Worm (Caenorhabditis elegans) whole organism, L4 larva: ENCODE results near the gene ZK666.11.

Experiments used
- F49E8.2 ChIP-seq: sonication (generic microtip); optimal IDR thresholded peaks from 2 replicates; lab custom pipeline; 2016; ENCODE audit warnings: missing compliant biosample characterization, mild to moderate bottlenecking, missing genetic modification characterization, borderline replicate concordance
- R02D3.7 ChIP-seq: fragments of 150-350 bp; sonication (generic microtip); optimal IDR thresholded peaks from 3 replicates; lab custom pipeline; 2014; ENCODE audit warnings: missing biosample characterization, missing genetic modification characterization
- Y75B8A.6 ChIP-seq: fragments of 200-800 bp; sonication (Bioruptor generic); IDR thresholded peaks from 2 replicates; pipeline ENCODE4 v1.3.6; 2022; ENCODE audit warnings: missing genetic modification reagents, missing genetic modification characterization, missing compliant biosample characterization
- aha-1 ChIP-seq: fragments of 150-350 bp; peaks from one replicate; lab custom pipeline; 2014; ENCODE audit warnings: missing biosample characterization, missing genetic modification characterization
- ceh-28 ChIP-seq: fragments of 150-350 bp; optimal IDR thresholded peaks from 2 replicates; lab custom pipeline; 2014; ENCODE audit warnings: missing biosample characterization, missing genetic modification reagents, missing genetic modification characterization
- ceh-82 ChIP-seq: sonication (generic microtip); optimal IDR thresholded peaks from 2 replicates; lab custom pipeline; 2017; ENCODE audit warnings: missing biosample characterization, missing genetic modification characterization
- daf-12 ChIP-seq: fragments of 150-350 bp; optimal IDR thresholded peaks from 2 replicates; lab custom pipeline; 2014; ENCODE audit warnings: missing biosample characterization, missing genetic modification reagents, missing genetic modification characterization
- daf-16 ChIP-seq, 3 experiments: sonication (generic microtip); optimal IDR thresholded peaks; 2 replicates each; lab custom pipeline; 2016 to 2017; ENCODE audit warnings: missing genetic modification characterization in 3 of 3, missing genetic modification reagents in 3 of 3, mild to moderate bottlenecking in 2 of 3, missing compliant biosample characterization in 2 of 3, missing biosample characterization in 1 of 3, moderate library complexity in 1 of 3
- dpl-1 ChIP-seq: fragments of 150-350 bp; optimal IDR thresholded peaks from 2 replicates; lab custom pipeline; 2014; ENCODE audit warnings: missing biosample characterization, missing genetic modification reagents, missing genetic modification characterization
- dve-1 ChIP-seq: sonication (generic microtip); optimal IDR thresholded peaks from 2 replicates; lab custom pipeline; 2017; ENCODE audit warnings: antibody characterized with exemption, mild to moderate bottlenecking, missing genetic modification characterization, missing compliant biosample characterization; ENCODE audit not compliant: insufficient read depth
- fos-1 ChIP-seq: fragments of 150-350 bp; optimal IDR thresholded peaks from 2 replicates; lab custom pipeline; 2014; ENCODE audit warnings: missing biosample characterization, missing genetic modification characterization
- hlh-11 ChIP-seq: fragments of 200-800 bp; sonication (Bioruptor generic); optimal IDR thresholded peaks from 2 replicates; lab custom pipeline; 2018; ENCODE audit warnings: mild to moderate bottlenecking, missing genetic modification characterization, missing compliant biosample characterization
- lim-7 ChIP-seq: fragments of 200-800 bp; sonication (Bioruptor generic); IDR thresholded peaks from 2 replicates; pipeline ENCODE4 v1.3.6; 2022; ENCODE audit warnings: missing genetic modification characterization, missing compliant biosample characterization
- lin-29 ChIP-seq: fragments of 200-800 bp; sonication (Bioruptor generic); IDR thresholded peaks from 2 replicates; pipeline ENCODE4 v1.3.6; 2022; ENCODE audit warnings: missing genetic modification reagents, missing genetic modification characterization, missing compliant biosample characterization
- lin-39 ChIP-seq: fragments of 150-350 bp; optimal IDR thresholded peaks from 2 replicates; lab custom pipeline; 2014; ENCODE audit warnings: missing biosample characterization, missing genetic modification reagents, missing genetic modification characterization
- lir-3 ChIP-seq: sonication (generic microtip); optimal IDR thresholded peaks from 2 replicates; lab custom pipeline; 2016; ENCODE audit warnings: mild to moderate bottlenecking, missing genetic modification characterization, missing compliant biosample characterization
- mep-1 ChIP-seq: fragments of 150-350 bp; sonication (generic microtip); optimal IDR thresholded peaks from 3 replicates; lab custom pipeline; 2014; ENCODE audit warnings: missing biosample characterization, missing genetic modification characterization
- mxl-3 ChIP-seq: fragments of 200-800 bp; sonication (Bioruptor generic); optimal IDR thresholded peaks from 2 replicates; lab custom pipeline; 2018; ENCODE audit warnings: mild to moderate bottlenecking, missing genetic modification characterization, missing compliant biosample characterization
- nhr-11 ChIP-seq: fragments of 150-350 bp; optimal IDR thresholded peaks from 2 replicates; lab custom pipeline; 2014; ENCODE audit warnings: missing biosample characterization, missing genetic modification characterization
- nhr-111 ChIP-seq: fragments of 200-800 bp; sonication (Bioruptor generic); optimal IDR thresholded peaks from 2 replicates; lab custom pipeline; 2018; ENCODE audit warnings: mild to moderate bottlenecking, missing genetic modification characterization, missing compliant biosample characterization
- nhr-25 ChIP-seq: sonication (generic microtip); optimal IDR thresholded peaks from 2 replicates; lab custom pipeline; 2017; ENCODE audit warnings: missing genetic modification characterization, mild to moderate bottlenecking, missing compliant biosample characterization, antibody characterized with exemption, moderate library complexity, borderline replicate concordance; ENCODE audit not compliant: insufficient read depth
- nhr-28 ChIP-seq: fragments of 150-350 bp; optimal IDR thresholded peaks from 2 replicates; lab custom pipeline; 2014; ENCODE audit warnings: missing biosample characterization, missing genetic modification characterization
- nhr-6 ChIP-seq: fragments of 150-350 bp; optimal IDR thresholded peaks from 2 replicates; lab custom pipeline; 2014; ENCODE audit warnings: missing biosample characterization, missing genetic modification characterization
- nhr-76 ChIP-seq: fragments of 150-350 bp; optimal IDR thresholded peaks from 2 replicates; lab custom pipeline; 2014; ENCODE audit warnings: missing biosample characterization, missing genetic modification characterization
- pha-4 ChIP-seq, 2 experiments: fragments of 150-350 bp in 1 of 2; fragments of 200-800 bp in 1 of 2; sonication (Bioruptor generic) in 1 of 2; IDR thresholded peaks in 1 of 2; optimal IDR thresholded peaks in 1 of 2; 2 replicates each; pipeline versions ENCODE4 v1.3.6 to Lab custom; 2014 to 2022; ENCODE audit warnings: missing genetic modification characterization in 2 of 2, missing genetic modification reagents in 2 of 2, missing biosample characterization in 1 of 2, missing compliant biosample characterization in 1 of 2
- saeg-2 ChIP-seq: fragments of 200-800 bp; sonication (Bioruptor generic); IDR thresholded peaks from 2 replicates; pipeline ENCODE4 v1.3.6; 2022; ENCODE audit warnings: missing genetic modification reagents, missing genetic modification characterization, missing compliant biosample characterization
- sdz-12 ChIP-seq: fragments of 200-800 bp; sonication (Bioruptor generic); optimal IDR thresholded peaks from 2 replicates; lab custom pipeline; 2018; ENCODE audit warnings: mild to moderate bottlenecking, missing genetic modification characterization, missing compliant biosample characterization
- set-16 ChIP-seq: fragments of 200-800 bp; sonication (Bioruptor generic); IDR thresholded peaks from 2 replicates; pipeline ENCODE4 v1.3.6; 2022; ENCODE audit warnings: missing genetic modification reagents, missing genetic modification characterization, missing compliant biosample characterization
- unc-39 ChIP-seq: sonication (generic microtip); optimal IDR thresholded peaks from 2 replicates; lab custom pipeline; 2017; ENCODE audit warnings: missing biosample characterization, missing genetic modification characterization
- unc-62 ChIP-seq, 3 experiments: fragments of 150-350 bp in 1 of 3; sonication (generic microtip); optimal IDR thresholded peaks in 2 of 3; peaks in 1 of 3; 1 replicate in 1 of 3; 2 replicates in 2 of 3; lab custom pipeline; 2014 to 2017; ENCODE audit warnings: missing biosample characterization in 3 of 3, missing genetic modification characterization in 3 of 3, missing genetic modification reagents in 3 of 3, missing genotype in 1 of 3
- zag-1 ChIP-seq: fragments of 150-350 bp; optimal IDR thresholded peaks from 2 replicates; lab custom pipeline; 2014; ENCODE audit warnings: missing biosample characterization, missing genetic modification characterization
- zfp-2 ChIP-seq: sonication (generic microtip); optimal IDR thresholded peaks from 2 replicates; lab custom pipeline; 2016; ENCODE audit warnings: mild to moderate bottlenecking, missing genetic modification characterization, missing compliant biosample characterization
- zfp-3 ChIP-seq: fragments of 200-800 bp; sonication (Bioruptor generic); conservative IDR thresholded peaks from 2 replicates; pipeline ENCODE4 v1.3.6; 2022; ENCODE audit warnings: missing genetic modification reagents, missing genetic modification characterization, missing compliant biosample characterization
- ztf-11 ChIP-seq: fragments of 150-350 bp; optimal IDR thresholded peaks from 2 replicates; lab custom pipeline; 2014; ENCODE audit warnings: missing biosample characterization, missing genetic modification characterization

ZK666.11 gene

DNA sequence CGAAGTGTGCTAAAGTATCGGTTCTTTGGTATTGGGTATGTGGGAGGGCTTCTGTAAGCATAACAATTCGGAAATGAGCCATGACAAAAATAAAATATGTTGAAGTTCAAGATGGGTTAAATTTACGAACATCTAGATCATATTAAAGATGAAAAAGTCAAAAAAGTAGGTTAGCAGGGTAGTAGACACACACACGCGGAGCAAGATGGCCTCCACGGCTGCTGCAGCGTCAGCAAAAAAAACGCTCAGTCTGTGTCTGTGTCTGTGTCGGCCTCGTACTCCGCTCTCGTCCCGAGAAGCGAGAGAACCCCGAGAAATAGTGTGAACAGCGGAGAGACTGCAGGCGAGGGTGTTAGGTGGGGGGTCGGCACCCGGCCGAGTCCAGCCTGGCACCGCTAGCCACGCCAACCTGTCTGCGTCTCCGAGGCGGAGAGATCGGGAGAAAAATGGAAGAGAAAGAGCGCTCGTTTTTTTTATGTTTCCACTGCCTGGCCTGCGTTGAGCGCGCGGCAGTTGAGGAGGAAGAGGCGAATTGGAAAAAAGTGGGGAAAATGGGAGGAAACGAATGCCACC is 20.3 kb downstream of the ZK666.11 start, which contains the start of gene myrf-1 (continued):
- peak; percentile 10 for TF ChIP-seq zfp-2
- peak; percentile 96 for TF ChIP-seq mxl-3 (GFP tag; lab: Kevin White, UChicago)
- TF ChIP-seq R02D3.7 (tag; lab: Kevin White, UChicago) = no peak
- TF ChIP-seq ceh-82 = no peak
- TF ChIP-seq lim-7 = 0 out of 2 replicates have a peak, but pooled peaks have one; percentile 46

DNA sequence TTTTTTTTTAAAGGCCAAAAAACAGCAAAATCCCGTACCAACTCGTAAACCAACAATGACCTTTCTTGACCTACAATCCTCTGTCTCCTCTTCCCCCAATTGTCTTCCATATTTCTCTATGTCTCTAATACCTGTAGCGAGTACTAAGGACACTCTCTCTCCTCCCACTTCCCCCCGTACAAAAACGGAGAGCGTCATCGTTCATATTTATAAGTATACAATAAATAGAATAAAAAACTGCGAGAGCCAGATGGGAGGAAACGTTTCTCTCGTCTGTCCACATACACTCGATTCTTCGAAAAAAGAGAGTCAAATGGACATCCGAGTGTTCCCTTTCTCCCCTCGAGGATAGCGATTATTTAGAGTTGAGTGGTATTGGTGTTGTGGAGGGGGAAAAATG is 22.4 kb downstream of the ZK666.11 start:
- TF ChIP-seq set-16 (GFP tag; lab: Robert Waterston, UW) (no peak), hlh-11 (peak; percentile 25), daf-16 (GFP tag; optimal IDR thresholded peaks at IDR 0.05; lab: Kevin White, UChicago) (no peak), daf-16 (tag; optimal IDR thresholded peaks at IDR 0.05; lab: Kevin White, UChicago) (peak; percentile 6), mep-1 (tag; lab: Kevin White, UChicago) (peak; percentile 43), nhr-28 (tag; lab: Kevin White, UChicago) (peak; percentile 13), pha-4 (GFP tag; IDR thresholded peaks at IDR 0.05; lab: Robert Waterston, UW) (no peak), pha-4 (tag; optimal IDR thresholded peaks at IDR 0.05; lab: Kevin White, UChicago) (peak; percentile 88), dve-1 (peak; percentile 50), unc-39 (tag; lab: Kevin White, UChicago) (no peak), unc-62 (GFP tag; optimal IDR thresholded peaks at IDR 0.05 in 1 of 2; lab: Kevin White, UChicago) (peak in 1 of 2 experiments; percentile 12), unc-62 (tag; optimal IDR thresholded peaks at IDR 0.05; lab: Kevin White, UChicago) (no peak)

DNA sequence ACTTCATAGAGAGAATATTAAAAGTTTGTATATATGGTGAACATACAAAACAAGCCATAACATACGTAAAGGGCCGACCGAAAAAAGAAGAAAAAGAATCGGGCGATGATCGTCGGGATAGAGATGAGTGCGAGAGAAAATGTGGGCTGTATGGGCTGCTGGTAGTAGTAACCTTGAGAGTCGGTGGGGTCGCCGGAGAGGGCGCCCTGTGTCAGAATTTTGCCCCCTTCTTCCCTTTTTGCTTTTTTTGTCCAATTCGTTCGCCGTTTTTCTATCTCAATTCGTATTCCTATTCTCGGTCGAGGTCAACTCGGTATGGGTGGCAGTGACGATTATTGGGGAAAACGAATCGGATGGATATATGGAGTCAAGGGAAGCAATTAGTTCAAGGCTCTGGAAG is 23.6 kb downstream of the ZK666.11 start:
- TF ChIP-seq nhr-28 (tag; lab: Kevin White, UChicago) (peak; percentile 13), nhr-25 (tag; lab: Kevin White, UChicago) (peak; percentile 71), unc-62 (GFP tag; optimal IDR thresholded peaks at IDR 0.05 in 1 of 2; lab: Kevin White, UChicago) (peak in 1 of 2 experiments; percentile 81), unc-62 (tag; optimal IDR thresholded peaks at IDR 0.05; lab: Kevin White, UChicago) (no peak), Y75B8A.6 (no peak)

DNA sequence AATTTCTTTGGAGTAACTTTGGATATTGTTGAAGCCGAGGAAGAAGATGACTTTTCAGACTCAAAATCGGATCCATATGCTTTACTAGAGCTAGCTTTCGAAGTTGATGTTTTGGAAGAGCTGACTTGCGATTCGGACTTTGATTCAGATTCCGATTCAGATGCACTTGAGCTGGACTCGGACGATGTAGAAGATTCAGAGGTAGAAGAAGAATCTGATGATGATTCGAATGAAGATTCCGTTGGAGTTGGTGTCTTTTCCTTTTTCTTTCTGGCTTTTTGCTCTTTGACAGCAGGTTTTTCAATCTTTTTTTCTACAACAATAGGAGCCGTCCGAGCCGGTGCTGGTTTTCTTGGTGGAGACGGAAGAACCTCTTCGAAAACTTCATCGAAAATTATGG is 25.6 kb downstream of the ZK666.11 start:
- no peak for TF ChIP-seq lir-3 (tag; lab: Kevin White, UChicago)
- no peak for TF ChIP-seq zfp-3 (GFP tag; lab: Robert Waterston, UW)
- no peak for TF ChIP-seq lin-29 (GFP tag; lab: Robert Waterston, UW)
- no peak for TF ChIP-seq ceh-28 (tag; lab: Kevin White, UChicago)
- TF ChIP-seq nhr-11 (tag; lab: Kevin White, UChicago) = no peak
- peak in 1 of 2 experiments; percentile 90 for TF ChIP-seq unc-62 (GFP tag; optimal IDR thresholded peaks at IDR 0.05 in 1 of 2; lab: Kevin White, UChicago)
- no peak for TF ChIP-seq unc-62 (tag; optimal IDR thresholded peaks at IDR 0.05; lab: Kevin White, UChicago)
- TF ChIP-seq nhr-111 (GFP tag; lab: Kevin White, UChicago) = no peak
- TF ChIP-seq aha-1 (tag; lab: Kevin White, UChicago) = peak; percentile 5
- no peak for TF ChIP-seq F49E8.2 (tag; lab: Kevin White, UChicago)
- TF ChIP-seq pha-4 (GFP tag; IDR thresholded peaks at IDR 0.05; lab: Robert Waterston, UW) = no peak
- TF ChIP-seq pha-4 (tag; optimal IDR thresholded peaks at IDR 0.05; lab: Kevin White, UChicago) = no peak
- no peak for TF ChIP-seq dpl-1 (GFP tag; lab: Kevin White, UChicago)
- TF ChIP-seq set-16 (GFP tag; lab: Robert Waterston, UW) = no peak

DNA sequence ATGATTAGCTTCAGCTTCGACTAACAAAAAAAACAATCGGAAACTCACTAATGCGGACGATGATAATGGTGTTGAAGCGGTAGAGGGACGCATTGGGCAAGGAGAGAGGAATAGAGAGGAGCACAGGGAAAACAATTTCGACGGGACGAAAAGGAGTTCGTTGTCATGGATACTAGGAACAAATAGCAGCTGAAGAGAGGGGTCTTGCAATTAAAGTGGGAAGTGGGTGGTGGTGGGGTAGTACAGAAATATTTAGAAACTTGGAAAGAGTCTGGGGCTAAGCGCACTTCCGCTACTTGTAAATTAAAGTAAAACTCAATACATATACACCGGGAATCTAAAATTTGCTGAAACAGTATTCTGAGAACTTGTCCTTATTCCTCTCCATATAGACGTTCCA is 27.4 kb downstream of the ZK666.11 start, which contains the start of gene F59B10.2:
Gene F59B10.2 (minus strand): TSS at position 101 of the 400 bp plus-strand sequence.
- TF ChIP-seq zag-1 (tag; lab: Kevin White, UChicago) (no peak), nhr-76 (tag; lab: Kevin White, UChicago) (no peak), sdz-12 (GFP tag; lab: Kevin White, UChicago) (no peak), ztf-11 (tag; lab: Kevin White, UChicago) (no peak), fos-1 (tag; lab: Kevin White, UChicago) (no peak), lin-39 (tag; lab: Kevin White, UChicago) (no peak), daf-12 (tag; lab: Kevin White, UChicago) (no peak), nhr-6 (no peak), ceh-82 (no peak), mep-1 (tag; lab: Kevin White, UChicago) (no peak), zfp-2 (no peak), saeg-2 (GFP tag; lab: Robert Waterston, UW) (no peak), mxl-3 (GFP tag; lab: Kevin White, UChicago) (no peak)
